Fruit fly (Drosophila melanogaster) whole organism, embryonic: ENCODE measurements around the gene CG4593.

Experiments used
- Atf3 ChIP-seq: fragments of 200-800 bp; sonication (Bioruptor generic); optimal IDR thresholded peaks from 3 replicates; lab custom pipeline; 2016; ENCODE audit warnings: missing biosample characterization, missing genetic modification characterization
- B-H2 ChIP-seq: fragments of 200-800 bp; sonication (Bioruptor generic); optimal IDR thresholded peaks from 2 replicates; lab custom pipeline; 2018; ENCODE audit warnings: missing biosample characterization, mild to moderate bottlenecking, missing genetic modification characterization
- CG10274 ChIP-seq: fragments of 200-800 bp; sonication (Bioruptor generic); optimal IDR thresholded peaks from 3 replicates; lab custom pipeline; 2017; ENCODE audit warnings: missing biosample characterization, mild to moderate bottlenecking, missing genetic modification characterization
- CG10565 ChIP-seq: fragments of 200-800 bp; sonication (Bioruptor generic); optimal IDR thresholded peaks from 3 replicates; lab custom pipeline; 2016; ENCODE audit warnings: missing biosample characterization, mild to moderate bottlenecking, missing genetic modification characterization
- CG11093 ChIP-seq: fragments of 200-800 bp; sonication (Bioruptor generic); IDR thresholded peaks from 3 replicates; pipeline ENCODE4 v1.3.6; 2022; ENCODE audit warnings: missing biosample characterization, missing genetic modification characterization
- CG11247 ChIP-seq: fragments of 200-800 bp; sonication (Bioruptor generic); IDR thresholded peaks from 2 replicates; pipeline ENCODE4 v1.3.6; 2022; ENCODE audit warnings: missing biosample characterization, missing genetic modification characterization
- CG13287 ChIP-seq: fragments of 200-800 bp; sonication (Bioruptor generic); IDR thresholded peaks from 2 replicates; pipeline ENCODE4 v1.3.6; 2022; ENCODE audit warnings: missing biosample characterization, missing genetic modification characterization; ENCODE audit not compliant: partially characterized antibody
- CG14050 ChIP-seq: fragments of 200-800 bp; sonication (Bioruptor generic); IDR thresholded peaks from 3 replicates; pipeline ENCODE4 v1.3.6; 2022; ENCODE audit warnings: missing biosample characterization, missing genetic modification characterization
- CG30431 ChIP-seq: fragments of 200-800 bp; sonication (Bioruptor generic); optimal IDR thresholded peaks from 2 replicates; lab custom pipeline; 2017; ENCODE audit warnings: missing biosample characterization, missing genetic modification characterization
- CG31441 ChIP-seq: fragments of 200-800 bp; sonication (Bioruptor generic); IDR thresholded peaks from 2 replicates; pipeline ENCODE4 v1.3.6; 2022; ENCODE audit warnings: missing biosample characterization, missing genetic modification characterization
- CG33557 ChIP-seq: fragments of 200-800 bp; sonication (Bioruptor generic); optimal IDR thresholded peaks from 2 replicates; lab custom pipeline; 2019; ENCODE audit warnings: missing biosample characterization, mild to moderate bottlenecking, missing genetic modification characterization, moderate library complexity
- CG3838 ChIP-seq: fragments of 200-800 bp; sonication (Bioruptor generic); optimal IDR thresholded peaks from 3 replicates; lab custom pipeline; 2016; ENCODE audit warnings: missing biosample characterization, missing genetic modification characterization
- CG4282 ChIP-seq: fragments of 200-800 bp; sonication (Bioruptor generic); optimal IDR thresholded peaks from 2 replicates; lab custom pipeline; 2016; ENCODE audit warnings: missing biosample characterization, missing genetic modification characterization
- CG4404 ChIP-seq: fragments of 200-800 bp; sonication (Bioruptor generic); IDR thresholded peaks from 2 replicates; pipeline ENCODE4 v1.3.6; 2022; ENCODE audit warnings: missing biosample characterization, missing genetic modification characterization
- CG5953 ChIP-seq: fragments of 200-800 bp; sonication (Bioruptor generic); IDR thresholded peaks from 2 replicates; pipeline ENCODE4 v1.3.6; 2022; ENCODE audit warnings: missing biosample characterization, missing genetic modification characterization
- CG6175 ChIP-seq: fragments of 200-800 bp; sonication (Bioruptor generic); IDR thresholded peaks from 3 replicates; pipeline ENCODE4 v1.3.6; 2022; ENCODE audit warnings: missing biosample characterization, missing genetic modification characterization
- CG6689 ChIP-seq: fragments of 200-800 bp; sonication (Bioruptor generic); IDR thresholded peaks from 2 replicates; pipeline ENCODE4 v1.3.6; 2022; ENCODE audit warnings: missing biosample characterization, missing genetic modification characterization
- CG7928 ChIP-seq: fragments of 200-800 bp; sonication (Bioruptor generic); optimal IDR thresholded peaks from 2 replicates; lab custom pipeline; 2017; ENCODE audit warnings: missing biosample characterization, mild to moderate bottlenecking, missing genetic modification characterization
- CG9609 ChIP-seq: fragments of 200-800 bp; sonication (Bioruptor generic); optimal IDR thresholded peaks from 3 replicates; lab custom pipeline; 2016; ENCODE audit warnings: missing biosample characterization, missing genetic modification characterization
- CrebB ChIP-seq: fragments of 200-800 bp; sonication (Bioruptor generic); optimal IDR thresholded peaks from 3 replicates; lab custom pipeline; 2018; ENCODE audit warnings: missing biosample characterization, mild to moderate bottlenecking, missing genetic modification characterization
- Doc2 ChIP-seq: fragments of 200-800 bp; sonication (Bioruptor generic); IDR thresholded peaks from 2 replicates; pipeline ENCODE4 v1.3.6; 2022; ENCODE audit warnings: missing biosample characterization, missing genetic modification characterization
- Hmx ChIP-seq: fragments of 200-800 bp; sonication (Bioruptor generic); optimal IDR thresholded peaks from 2 replicates; lab custom pipeline; 2016; ENCODE audit warnings: missing biosample characterization, missing genetic modification characterization
- Rfx ChIP-seq: fragments of 200-800 bp; sonication (Bioruptor generic); IDR thresholded peaks from 2 replicates; pipeline ENCODE4 v1.3.6; 2022; ENCODE audit warnings: missing biosample characterization, missing genetic modification characterization
- Trl ChIP-seq, 3 experiments: fragments of >200 bp in 2 of 3; fragments of 200-800 bp in 1 of 3; sonication (Bioruptor generic) in 1 of 3; optimal IDR thresholded peaks; 2 replicates in 1 of 3; 3 replicates in 2 of 3; lab custom pipeline; 2016 to 2017; ENCODE audit warnings: missing biosample characterization in 1 of 3, missing genetic modification characterization in 1 of 3
- abd-A ChIP-seq: fragments of 200-800 bp; sonication (Bioruptor generic); optimal IDR thresholded peaks from 3 replicates; lab custom pipeline; 2019; ENCODE audit warnings: missing biosample characterization, mild to moderate bottlenecking, missing genetic modification characterization, moderate library complexity
- bab2 ChIP-seq: fragments of 200-800 bp; sonication (Bioruptor generic); optimal IDR thresholded peaks from 2 replicates; lab custom pipeline; 2016; ENCODE audit warnings: missing biosample characterization, missing genetic modification characterization
- cg ChIP-seq: fragments of 200-800 bp; sonication (Bioruptor generic); optimal IDR thresholded peaks from 3 replicates; lab custom pipeline; 2019; ENCODE audit warnings: missing biosample characterization, mild to moderate bottlenecking, missing genetic modification characterization, moderate library complexity
- chn ChIP-seq: fragments of 200-800 bp; sonication (Bioruptor generic); optimal IDR thresholded peaks from 2 replicates; lab custom pipeline; 2016; ENCODE audit warnings: missing biosample characterization, missing genetic modification characterization
- da ChIP-seq: fragments of 200-800 bp; sonication (Bioruptor generic); optimal IDR thresholded peaks from 2 replicates; lab custom pipeline; 2016; ENCODE audit warnings: missing biosample characterization, missing genetic modification characterization
- dan ChIP-seq: fragments of 200-800 bp; sonication (Bioruptor generic); IDR thresholded peaks from 2 replicates; pipeline ENCODE4 v1.3.6; 2022; ENCODE audit warnings: missing biosample characterization, missing genetic modification characterization
- dmrt99B ChIP-seq: fragments of 200-800 bp; sonication (Bioruptor generic); optimal IDR thresholded peaks from 2 replicates; lab custom pipeline; 2018; ENCODE audit warnings: missing biosample characterization, mild to moderate bottlenecking, missing genetic modification characterization, moderate library complexity
- fru ChIP-seq: fragments of >200 bp; optimal IDR thresholded peaks from 2 replicates; lab custom pipeline; 2017
- h ChIP-seq: fragments of >200 bp; optimal IDR thresholded peaks from 2 replicates; lab custom pipeline; 2017
- hb ChIP-seq: fragments of 200-800 bp; sonication (Bioruptor generic); IDR thresholded peaks from 3 replicates; pipeline ENCODE4 v1.3.6; 2022; ENCODE audit warnings: missing biosample characterization, missing genetic modification characterization; ENCODE audit not compliant: partially characterized antibody
- jing ChIP-seq: fragments of 200-800 bp; sonication (Bioruptor generic); optimal IDR thresholded peaks from 2 replicates; lab custom pipeline; 2018; ENCODE audit warnings: missing biosample characterization, mild to moderate bottlenecking, missing genetic modification characterization
- jumu ChIP-seq: fragments of 200-800 bp; sonication (Bioruptor generic); optimal IDR thresholded peaks from 3 replicates; lab custom pipeline; 2016; ENCODE audit warnings: missing biosample characterization, missing genetic modification characterization
- kay ChIP-seq: fragments of 200-800 bp; sonication (Bioruptor generic); optimal IDR thresholded peaks from 2 replicates; lab custom pipeline; 2016; ENCODE audit warnings: missing biosample characterization, missing genetic modification characterization
- lab ChIP-seq: fragments of 200-800 bp; sonication (Bioruptor generic); optimal IDR thresholded peaks from 3 replicates; lab custom pipeline; 2017; ENCODE audit warnings: missing biosample characterization, missing genetic modification characterization, mild to moderate bottlenecking, moderate library complexity, missing genetic modification reagents
- p53 ChIP-seq: fragments of 200-800 bp; sonication (Bioruptor generic); optimal IDR thresholded peaks from 2 replicates; lab custom pipeline; 2016; ENCODE audit warnings: missing biosample characterization, missing genetic modification characterization
- pan ChIP-seq, 4 experiments: fragments of >200 bp in 3 of 4; fragments of 200-800 bp in 1 of 4; sonication (Bioruptor generic) in 1 of 4; optimal IDR thresholded peaks in 3 of 4; IDR thresholded peaks in 1 of 4; 2 replicates each; pipeline versions ENCODE4 v1.3.6 to Lab custom; 2017 to 2022; ENCODE audit warnings: missing biosample characterization in 2 of 4, missing genetic modification characterization in 2 of 4, mixed read lengths in 1 of 4
- peb ChIP-seq: fragments of 200-800 bp; sonication (Bioruptor generic); IDR thresholded peaks from 2 replicates; pipeline ENCODE4 v1.3.6; 2022; ENCODE audit warnings: missing biosample characterization, missing genetic modification characterization
- pho ChIP-seq: fragments of 200-800 bp; sonication (Bioruptor generic); optimal IDR thresholded peaks from 2 replicates; lab custom pipeline; 2016; ENCODE audit warnings: missing biosample characterization, missing genetic modification characterization
- pita ChIP-seq: fragments of 200-800 bp; sonication (Bioruptor generic); optimal IDR thresholded peaks from 2 replicates; lab custom pipeline; 2017; ENCODE audit warnings: missing biosample characterization, mild to moderate bottlenecking, missing genetic modification characterization
- pros ChIP-seq: fragments of 200-800 bp; sonication (Bioruptor generic); optimal IDR thresholded peaks from 3 replicates; lab custom pipeline; 2019; ENCODE audit warnings: missing biosample characterization, mild to moderate bottlenecking, missing genetic modification characterization, moderate library complexity
- ranshi ChIP-seq: fragments of 200-800 bp; sonication (Bioruptor generic); IDR thresholded peaks from 2 replicates; pipeline ENCODE4 v1.3.6; 2022; ENCODE audit warnings: missing biosample characterization, missing genetic modification characterization
- seq ChIP-seq: fragments of 200-800 bp; sonication (Bioruptor generic); IDR thresholded peaks from 2 replicates; pipeline ENCODE4 v1.3.6; 2022; ENCODE audit warnings: missing biosample characterization, missing genetic modification characterization
- so ChIP-seq: fragments of 200-800 bp; sonication (Bioruptor generic); IDR thresholded peaks from 3 replicates; pipeline ENCODE4 v1.3.6; 2022; ENCODE audit warnings: missing biosample characterization, missing genetic modification characterization
- sqz ChIP-seq: fragments of 200-800 bp; sonication (Bioruptor generic); optimal IDR thresholded peaks from 3 replicates; lab custom pipeline; 2018; ENCODE audit warnings: missing biosample characterization, mild to moderate bottlenecking, missing genetic modification characterization
- unc-4 ChIP-seq: fragments of 200-800 bp; sonication (Bioruptor generic); IDR thresholded peaks from 2 replicates; pipeline ENCODE4 v1.3.6; 2022; ENCODE audit warnings: missing biosample characterization, missing genetic modification characterization; ENCODE audit not compliant: partially characterized antibody

Gene CG4593

DNA sequence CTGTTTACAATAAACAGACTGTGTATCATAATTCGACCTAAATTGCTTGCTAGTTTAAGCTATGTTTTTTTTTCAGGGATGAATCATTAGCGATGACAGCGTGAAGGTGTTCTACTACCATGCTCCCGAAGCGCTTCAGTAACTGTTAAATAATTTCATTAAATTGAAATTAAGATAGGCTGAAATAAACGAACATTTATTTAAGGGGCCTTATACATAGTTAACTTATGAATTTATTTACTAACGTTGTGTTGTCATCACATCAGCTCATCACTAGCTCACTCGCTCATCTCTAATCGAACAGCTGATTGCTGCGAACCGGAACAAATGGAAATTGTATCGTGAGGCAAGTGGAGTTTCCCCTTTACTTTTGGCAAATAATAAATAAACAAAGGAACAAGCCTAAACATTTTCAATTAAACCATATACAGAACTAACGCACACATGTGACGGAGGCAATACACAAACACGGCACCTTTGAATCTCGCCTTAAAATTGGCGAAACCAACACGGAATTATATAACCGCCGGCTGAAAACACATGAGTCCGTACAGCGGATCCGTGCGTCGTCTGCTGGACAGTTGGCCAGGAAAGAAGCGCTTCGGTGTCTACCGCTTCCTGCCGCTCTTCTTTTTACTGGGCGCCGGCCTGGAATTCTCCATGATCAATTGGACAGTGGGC, 2.5 kb upstream of the CG4593 start, which contains the start of the genes cm, sloth1 and sloth2 (continued):
- TF ChIP-seq CG4404 (GFP tag; lab: Robert Waterston, UW) (peak; percentile 81), h (lab: Kevin White, UChicago) (no peak), cg (GFP tag; lab: Kevin White, UChicago) (no peak), abd-A (tag; lab: Kevin White, UChicago) (peak; percentile 20), fru (lab: Kevin White, UChicago) (no peak), jing (GFP tag; lab: Kevin White, UChicago) (peak; percentile 70), Atf3 (GFP tag; lab: Kevin White, UChicago) (peak; percentile 78), Doc2 (peak; percentile 16; the same call in 1 of the 2 replicates), Hmx (GFP tag; lab: Kevin White, UChicago) (peak; percentile 60), CrebB (tag; lab: Kevin White, UChicago) (peak; percentile 80), so (GFP tag; lab: Robert Waterston, UW) (peak; percentile 59; the same call in 1 of the 3 replicates), lab (GFP tag; lab: Kevin White, UChicago) (peak; percentile 85), CG3838 (GFP tag; lab: Kevin White, UChicago) (peak; percentile 72), CG6175 (GFP tag; lab: Robert Waterston, UW) (no peak; the same call in 2 of the 3 replicates), jumu (GFP tag; lab: Kevin White, UChicago) (peak; percentile 82), B-H2 (GFP tag; lab: Kevin White, UChicago) (peak; percentile 84), pan (optimal IDR thresholded peaks at IDR 0.05; lab: Kevin White, UChicago) (no peak), pan (GFP tag; optimal IDR thresholded peaks at IDR 0.05 in 1 of 2, IDR thresholded peaks at IDR 0.05 in 1 of 2) (peak in 1 of 2 experiments; percentile 88), da (GFP tag; lab: Kevin White, UChicago) (peak; percentile 65), bab2 (GFP tag; lab: Kevin White, UChicago) (peak; percentile 93), CG14050 (peak; percentile 83), CG10565 (GFP tag; lab: Kevin White, UChicago) (no peak), dan (peak; percentile 53; the same call in 1 of the 2 replicates), CG11247 (GFP tag; lab: Robert Waterston, UW) (peak; percentile 83), dmrt99B (tag; lab: Kevin White, UChicago) (peak; percentile 80), pros (GFP tag; lab: Kevin White, UChicago) (peak; percentile 5), unc-4 (GFP tag; lab: Robert Waterston, UW) (peak; percentile 91), CG7928 (GFP tag; lab: Kevin White, UChicago) (peak; percentile 86), pho (GFP tag; lab: Kevin White, UChicago) (peak; percentile 87), CG10274 (peak; percentile 30), pita (no peak), CG6689 (GFP tag; lab: Robert Waterston, UW) (peak; percentile 83), CG11093 (GFP tag; lab: Robert Waterston, UW) (peak; percentile 68; the same call in 2 of the 3 replicates), Trl (optimal IDR thresholded peaks at IDR 0.05; lab: Kevin White, UChicago) (no peak), Trl (GFP tag; optimal IDR thresholded peaks at IDR 0.05; lab: Kevin White, UChicago) (peak; percentile 90), chn (GFP tag; lab: Kevin White, UChicago) (peak; percentile 92), kay (peak; percentile 70), CG31441 (peak; percentile 72), CG9609 (GFP tag; lab: Kevin White, UChicago) (peak; percentile 91), Rfx (GFP tag; lab: Robert Waterston, UW) (peak; percentile 92), hb (GFP tag; lab: Robert Waterston, UW) (peak; percentile 63; the same call in 1 of the 3 replicates), CG4282 (GFP tag; lab: Kevin White, UChicago) (peak; percentile 68), CG33557 (GFP tag; lab: Kevin White, UChicago) (peak; percentile 81), sqz (GFP tag; lab: Kevin White, UChicago) (peak; percentile 81), seq (GFP tag; lab: Robert Waterston, UW) (peak; percentile 87), peb (GFP tag; lab: Robert Waterston, UW) (peak; percentile 80), p53 (GFP tag; lab: Kevin White, UChicago) (peak; percentile 26), CG5953 (GFP tag; lab: Robert Waterston, UW) (peak; percentile 82), CG13287 (GFP tag; lab: Robert Waterston, UW) (peak; percentile 94), ranshi (GFP tag; lab: Robert Waterston, UW) (peak; percentile 87), CG30431 (GFP tag; lab: Kevin White, UChicago) (peak; percentile 76)
